Fruit fly (Drosophila melanogaster) whole organism, prepupa: ENCODE measurements around the gene ATPsyngamma.

ENCODE experiments used
- Blimp-1 ChIP-seq: fragments of 200-800 bp; sonication (Bioruptor generic); optimal IDR thresholded peaks from 3 replicates; lab custom pipeline; 2017; ENCODE audit warnings: missing biosample characterization, missing genetic modification characterization, mild to moderate bottlenecking, moderate library complexity, missing genetic modification reagents
- CG10669 ChIP-seq: fragments of 200-800 bp; sonication (Bioruptor generic); optimal IDR thresholded peaks from 3 replicates; lab custom pipeline; 2018; ENCODE audit warnings: missing biosample characterization, mild to moderate bottlenecking, missing genetic modification characterization, moderate library complexity
- CG11762 ChIP-seq: fragments of 200-800 bp; sonication (Bioruptor generic); optimal IDR thresholded peaks from 3 replicates; lab custom pipeline; 2016; ENCODE audit warnings: missing biosample characterization, missing genetic modification characterization; ENCODE audit not compliant: insufficient read depth
- CG11902 ChIP-seq: fragments of 200-800 bp; sonication (Bioruptor generic); optimal IDR thresholded peaks from 3 replicates; lab custom pipeline; 2016; ENCODE audit warnings: missing biosample characterization, missing genetic modification characterization
- CG15336 ChIP-seq: fragments of 200-800 bp; sonication (Bioruptor generic); IDR thresholded peaks from 2 replicates; pipeline ENCODE4 v1.3.6; 2022; ENCODE audit warnings: missing biosample characterization, missing genetic modification characterization
- CG1621 ChIP-seq: fragments of 200-800 bp; sonication (Bioruptor generic); optimal IDR thresholded peaks from 3 replicates; lab custom pipeline; 2018; ENCODE audit warnings: missing biosample characterization, mild to moderate bottlenecking, missing genetic modification characterization
- CG3032 ChIP-seq: fragments of 200-800 bp; optimal IDR thresholded peaks from 2 replicates; lab custom pipeline; 2019; ENCODE audit warnings: missing biosample characterization, mild to moderate bottlenecking, missing genetic modification characterization, moderate library complexity
- CG32006 ChIP-seq: fragments of 200-800 bp; sonication (Bioruptor generic); optimal IDR thresholded peaks from 3 replicates; lab custom pipeline; 2017; ENCODE audit warnings: missing biosample characterization, mild to moderate bottlenecking, missing genetic modification characterization
- CG34406 ChIP-seq: fragments of 200-800 bp; sonication (Bioruptor generic); optimal IDR thresholded peaks from 3 replicates; lab custom pipeline; 2016; ENCODE audit warnings: missing biosample characterization, missing genetic modification characterization
- CG3919 ChIP-seq: fragments of 200-800 bp; sonication (Bioruptor generic); optimal IDR thresholded peaks from 3 replicates; lab custom pipeline; 2016; ENCODE audit warnings: missing biosample characterization, missing genetic modification characterization
- CG6163 ChIP-seq: fragments of 200-800 bp; sonication (Bioruptor generic); IDR thresholded peaks from 3 replicates; pipeline ENCODE4 v1.3.6; 2022; ENCODE audit warnings: missing biosample characterization, missing genetic modification characterization
- CG6276 ChIP-seq: fragments of 200-800 bp; sonication (Bioruptor generic); optimal IDR thresholded peaks from 2 replicates; lab custom pipeline; 2017; ENCODE audit warnings: missing biosample characterization, mild to moderate bottlenecking, missing genetic modification characterization
- CG6808 ChIP-seq: fragments of 200-800 bp; sonication (Bioruptor generic); optimal IDR thresholded peaks from 3 replicates; lab custom pipeline; 2017; ENCODE audit warnings: missing biosample characterization, missing genetic modification characterization, mild to moderate bottlenecking, moderate library complexity, missing genetic modification reagents
- CG7368 ChIP-seq: fragments of 200-800 bp; sonication (Bioruptor generic); optimal IDR thresholded peaks from 3 replicates; lab custom pipeline; 2016; ENCODE audit warnings: missing biosample characterization, missing genetic modification characterization
- CG8319 ChIP-seq: fragments of 200-800 bp; sonication (Bioruptor generic); optimal IDR thresholded peaks from 3 replicates; lab custom pipeline; 2016; ENCODE audit warnings: missing biosample characterization, missing genetic modification characterization
- CG8632 ChIP-seq: fragments of 200-800 bp; sonication (Bioruptor generic); optimal IDR thresholded peaks from 3 replicates; lab custom pipeline; 2016; ENCODE audit warnings: missing biosample characterization, missing genetic modification characterization
- CG9139 ChIP-seq: fragments of 200-800 bp; sonication (Bioruptor generic); optimal IDR thresholded peaks from 3 replicates; lab custom pipeline; 2017; ENCODE audit warnings: missing biosample characterization, mild to moderate bottlenecking, missing genetic modification characterization
- Eip75B ChIP-seq: fragments of 200-800 bp; sonication (Bioruptor generic); optimal IDR thresholded peaks from 3 replicates; lab custom pipeline; 2016; ENCODE audit warnings: missing biosample characterization, missing genetic modification characterization
- Eip78C ChIP-seq: fragments of 200-800 bp; sonication (Bioruptor generic); peaks from one replicate; lab custom pipeline; 2016; ENCODE audit warnings: missing biosample characterization, missing genetic modification characterization
- Eip93F ChIP-seq: fragments of 200-800 bp; sonication (Bioruptor generic); optimal IDR thresholded peaks from 2 replicates; lab custom pipeline; 2016; ENCODE audit warnings: missing biosample characterization, mild to moderate bottlenecking, missing genetic modification characterization
- Ets21C ChIP-seq: fragments of 200-800 bp; sonication (Bioruptor generic); optimal IDR thresholded peaks from 3 replicates; lab custom pipeline; 2016; ENCODE audit warnings: missing biosample characterization, missing genetic modification characterization
- Ets96B ChIP-seq: fragments of 200-800 bp; optimal IDR thresholded peaks from 2 replicates; lab custom pipeline; 2019; ENCODE audit warnings: missing biosample characterization, mild to moderate bottlenecking, missing genetic modification characterization, moderate library complexity
- Gug ChIP-seq: fragments of 200-800 bp; sonication (Bioruptor generic); IDR thresholded peaks from 2 replicates; pipeline ENCODE4 v1.3.6; 2022; ENCODE audit warnings: missing biosample characterization, missing genetic modification characterization
- Hr38 ChIP-seq: sonication (Bioruptor generic); optimal IDR thresholded peaks from 2 replicates; lab custom pipeline; 2016; ENCODE audit warnings: missing biosample characterization, missing genetic modification characterization
- Hr39 ChIP-seq: fragments of 200-800 bp; sonication (Bioruptor generic); optimal IDR thresholded peaks from 2 replicates; lab custom pipeline; 2016; ENCODE audit warnings: missing biosample characterization, missing genetic modification characterization
- Hr4 ChIP-seq: fragments of 200-800 bp; sonication (Bioruptor generic); optimal IDR thresholded peaks from 3 replicates; lab custom pipeline; 2016; ENCODE audit warnings: missing biosample characterization, missing genetic modification characterization
- Lpt ChIP-seq: fragments of 200-800 bp; sonication (Bioruptor generic); optimal IDR thresholded peaks from 3 replicates; lab custom pipeline; 2016; ENCODE audit warnings: missing biosample characterization, missing genetic modification characterization
- Met ChIP-seq: fragments of 200-800 bp; sonication (Bioruptor generic); optimal IDR thresholded peaks from 3 replicates; lab custom pipeline; 2016; ENCODE audit warnings: missing biosample characterization, missing genetic modification characterization
- OdsH ChIP-seq: fragments of 200-800 bp; sonication (Bioruptor generic); optimal IDR thresholded peaks from 3 replicates; lab custom pipeline; 2016; ENCODE audit warnings: missing biosample characterization, missing genetic modification characterization
- Smox ChIP-seq: fragments of 200-800 bp; sonication (Bioruptor generic); optimal IDR thresholded peaks from 3 replicates; lab custom pipeline; 2016; ENCODE audit warnings: missing biosample characterization, missing genetic modification characterization
- Sox102F ChIP-seq: fragments of 200-800 bp; sonication (Bioruptor generic); optimal IDR thresholded peaks from 2 replicates; lab custom pipeline; 2016; ENCODE audit warnings: missing biosample characterization, mild to moderate bottlenecking, missing genetic modification characterization
- Sox14 ChIP-seq: fragments of 200-800 bp; sonication (Bioruptor generic); optimal IDR thresholded peaks from 3 replicates; lab custom pipeline; 2016; ENCODE audit warnings: missing biosample characterization, missing genetic modification characterization
- achi ChIP-seq: fragments of 200-800 bp; sonication (Bioruptor generic); optimal IDR thresholded peaks from 3 replicates; lab custom pipeline; 2016; ENCODE audit warnings: missing biosample characterization, missing genetic modification characterization
- acj6 ChIP-seq: fragments of 200-800 bp; sonication (Bioruptor generic); optimal IDR thresholded peaks from 3 replicates; lab custom pipeline; 2016; ENCODE audit warnings: missing biosample characterization, missing genetic modification characterization
- cyc ChIP-seq: fragments of 200-800 bp; sonication (Bioruptor generic); optimal IDR thresholded peaks from 3 replicates; lab custom pipeline; 2016; ENCODE audit warnings: missing biosample characterization, missing genetic modification characterization
- dac ChIP-seq: fragments of 200-800 bp; sonication (Bioruptor generic); optimal IDR thresholded peaks from 2 replicates; lab custom pipeline; 2017; ENCODE audit warnings: missing biosample characterization, mild to moderate bottlenecking, missing genetic modification characterization
- eg ChIP-seq: fragments of 200-800 bp; sonication (Bioruptor generic); IDR thresholded peaks from 3 replicates; pipeline ENCODE4 v1.3.6; 2022; ENCODE audit warnings: missing biosample characterization, missing genetic modification characterization
- esn ChIP-seq: fragments of 200-800 bp; sonication (Bioruptor generic); optimal IDR thresholded peaks from 2 replicates; lab custom pipeline; 2016; ENCODE audit warnings: missing biosample characterization, mild to moderate bottlenecking, missing genetic modification characterization, moderate library complexity
- fkh ChIP-seq: fragments of 200-800 bp; sonication (Bioruptor generic); optimal IDR thresholded peaks from 3 replicates; lab custom pipeline; 2017; ENCODE audit warnings: missing biosample characterization, mild to moderate bottlenecking, missing genetic modification characterization, moderate library complexity
- lz ChIP-seq: fragments of 200-800 bp; sonication (Bioruptor generic); optimal IDR thresholded peaks from 3 replicates; lab custom pipeline; 2016; ENCODE audit warnings: missing biosample characterization, missing genetic modification characterization
- net ChIP-seq: fragments of 200-800 bp; sonication (Bioruptor generic); optimal IDR thresholded peaks from 3 replicates; lab custom pipeline; 2016; ENCODE audit warnings: missing biosample characterization, missing genetic modification characterization
- pdm3 ChIP-seq: fragments of 200-800 bp; sonication (Bioruptor generic); optimal IDR thresholded peaks from 3 replicates; lab custom pipeline; 2016; ENCODE audit warnings: missing biosample characterization, missing genetic modification characterization
- salr ChIP-seq, 2 experiments: fragments of 200-800 bp; sonication (Bioruptor generic); optimal IDR thresholded peaks; 3 replicates each; lab custom pipeline; 2016 to 2018; ENCODE audit warnings: missing biosample characterization in 2 of 2, missing genetic modification characterization in 2 of 2, mild to moderate bottlenecking in 1 of 2
- spab ChIP-seq: fragments of 200-800 bp; sonication (Bioruptor generic); optimal IDR thresholded peaks from 2 replicates; lab custom pipeline; 2017; ENCODE audit warnings: missing biosample characterization, mild to moderate bottlenecking, missing genetic modification characterization, missing genetic modification reagents
- topi ChIP-seq: fragments of 200-800 bp; sonication (Bioruptor generic); optimal IDR thresholded peaks from 3 replicates; lab custom pipeline; 2016; ENCODE audit warnings: missing biosample characterization, missing genetic modification characterization
- vri ChIP-seq: fragments of 200-800 bp; sonication (Bioruptor generic); optimal IDR thresholded peaks from 3 replicates; lab custom pipeline; 2016; ENCODE audit warnings: missing biosample characterization, mild to moderate bottlenecking, missing genetic modification characterization

Gene ATPsyngamma

DNA sequence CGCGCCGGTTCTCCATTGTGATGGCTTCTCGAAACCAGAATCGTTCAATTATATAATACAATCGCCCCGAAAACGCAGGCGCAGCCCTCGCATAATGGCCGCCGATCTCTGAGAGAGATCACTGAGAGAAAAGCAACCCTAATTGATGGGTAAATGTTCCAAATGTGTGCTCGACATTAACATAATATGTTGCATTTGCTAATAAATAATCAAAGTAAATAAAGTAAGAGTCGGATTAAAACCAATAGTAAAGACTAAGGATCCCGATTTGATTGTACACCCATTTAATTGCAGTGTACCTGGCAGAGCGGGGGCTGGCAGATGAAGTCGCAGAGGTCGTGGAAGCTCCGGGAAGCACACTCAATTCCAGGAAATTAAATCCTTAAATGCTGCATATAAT is 44.4 kb downstream of the ATPsyngamma start:
- TF ChIP-seq CG3919 (GFP tag; lab: Kevin White, UChicago) (peak; percentile 9), Smox (GFP tag; lab: Kevin White, UChicago) (no peak), salr (GFP tag; optimal IDR thresholded peaks at IDR 0.05; lab: Kevin White, UChicago) (no peak), vri (GFP tag; lab: Kevin White, UChicago) (no peak), net (no peak), Gug (GFP tag; lab: Robert Waterston, UW) (no peak), cyc (GFP tag; lab: Kevin White, UChicago) (peak; percentile 45), CG8632 (GFP tag; lab: Kevin White, UChicago) (no peak), CG6808 (GFP tag; lab: Kevin White, UChicago) (no peak), Ets21C (GFP tag; lab: Kevin White, UChicago) (no peak), CG11902 (no peak), Hr38 (GFP tag; lab: Kevin White, UChicago) (no peak), pdm3 (no peak), fkh (GFP tag; lab: Kevin White, UChicago) (no peak), Ets96B (no peak), Eip75B (GFP tag; lab: Kevin White, UChicago) (no peak), Hr4 (GFP tag; lab: Kevin White, UChicago) (no peak), dac (GFP tag; lab: Kevin White, UChicago) (no peak), acj6 (GFP tag; lab: Kevin White, UChicago) (no peak), OdsH (GFP tag; lab: Kevin White, UChicago) (no peak), topi (GFP tag; lab: Kevin White, UChicago) (peak; percentile 29), CG6276 (no peak), spab (GFP tag; lab: Kevin White, UChicago) (no peak), lz (peak; percentile 27), Met (GFP tag; lab: Kevin White, UChicago) (peak; percentile 40), Lpt (GFP tag; lab: Kevin White, UChicago) (no peak), CG34406 (GFP tag; lab: Kevin White, UChicago) (no peak), CG8319 (GFP tag; lab: Kevin White, UChicago) (no peak), esn (no peak), CG7368 (GFP tag; lab: Kevin White, UChicago) (no peak), CG32006 (GFP tag; lab: Kevin White, UChicago) (no peak), Eip93F (GFP tag; lab: Kevin White, UChicago) (no peak), Sox102F (no peak), Hr39 (GFP tag; lab: Kevin White, UChicago) (no peak), CG3032 (tag; lab: Kevin White, UChicago) (no peak), Sox14 (GFP tag; lab: Kevin White, UChicago) (no peak), CG11762 (GFP tag; lab: Kevin White, UChicago) (no peak), CG10669 (GFP tag; lab: Kevin White, UChicago) (no peak)

DNA sequence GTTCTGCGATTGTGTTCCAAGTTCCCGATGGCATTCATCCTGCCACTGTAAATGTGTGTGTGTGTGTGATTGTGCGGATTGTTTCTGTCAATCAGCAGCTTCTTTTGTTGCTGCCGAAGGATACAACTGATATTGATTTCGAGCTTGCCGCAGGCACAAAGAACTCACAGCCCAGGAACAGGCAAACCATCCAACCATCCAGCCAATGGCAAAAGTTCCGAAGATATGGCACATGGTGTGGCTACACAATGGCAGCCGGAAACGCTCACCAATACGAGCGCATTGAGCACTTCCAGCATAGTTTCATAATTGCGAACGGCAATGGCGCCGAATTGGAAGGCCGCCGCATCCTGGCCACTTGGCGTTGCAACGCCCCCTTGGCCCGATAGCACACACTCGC is 47.2 kb downstream of the ATPsyngamma start:
- no peak for TF ChIP-seq CG11902
- TF ChIP-seq eg = no peak
- no peak for TF ChIP-seq Blimp-1 (GFP tag; lab: Kevin White, UChicago)
- TF ChIP-seq Eip78C (GFP tag; lab: Kevin White, UChicago) = no peak
- no peak for TF ChIP-seq CG15336
- no peak for TF ChIP-seq CG6276
- no peak for TF ChIP-seq achi (GFP tag; lab: Kevin White, UChicago)
- no peak for TF ChIP-seq Ets21C (GFP tag; lab: Kevin White, UChicago)
- no peak for TF ChIP-seq Hr38 (GFP tag; lab: Kevin White, UChicago)
- no peak for TF ChIP-seq topi (GFP tag; lab: Kevin White, UChicago)
- no peak for TF ChIP-seq CG9139 (GFP tag; lab: Kevin White, UChicago)
- TF ChIP-seq CG1621 (tag; lab: Kevin White, UChicago) = no peak
- TF ChIP-seq Sox102F = no peak
- no peak for TF ChIP-seq Met (GFP tag; lab: Kevin White, UChicago)
- TF ChIP-seq CG3032 (tag; lab: Kevin White, UChicago) = no peak
- TF ChIP-seq CG10669 (GFP tag; lab: Kevin White, UChicago) = no peak
- no peak for TF ChIP-seq CG6163 (GFP tag; lab: Robert Waterston, UW)
